Worm (Caenorhabditis elegans) whole organism, late embryonic: ENCODE results near the gene F58F9.3.

Experiments
- F13H6.1 ChIP-seq: sonication (generic microtip); optimal IDR thresholded peaks from 2 replicates; lab custom pipeline; 2016; ENCODE audit warnings: missing genetic modification characterization, missing compliant biosample characterization
- K02D7.2 ChIP-seq: sonication (generic microtip); optimal IDR thresholded peaks from 2 replicates; lab custom pipeline; 2017; ENCODE audit warnings: mild to moderate bottlenecking, missing genetic modification characterization, missing compliant biosample characterization
- K09A11.1 ChIP-seq: sonication (generic microtip); optimal IDR thresholded peaks from 2 replicates; lab custom pipeline; 2017; ENCODE audit warnings: antibody characterized with exemption, mild to moderate bottlenecking, missing genetic modification characterization, missing compliant biosample characterization; ENCODE audit not compliant: insufficient read depth
- ceh-24 ChIP-seq: sonication (generic microtip); optimal IDR thresholded peaks from 2 replicates; lab custom pipeline; 2016; ENCODE audit warnings: mild to moderate bottlenecking, missing genetic modification characterization, missing compliant biosample characterization
- elt-2 ChIP-seq: sonication (generic microtip); optimal IDR thresholded peaks from 2 replicates; lab custom pipeline; 2016; ENCODE audit warnings: missing genetic modification reagents, missing genetic modification characterization, missing compliant biosample characterization
- fkh-10 ChIP-seq: fragments of 150-350 bp; optimal IDR thresholded peaks from 2 replicates; lab custom pipeline; 2014; ENCODE audit warnings: missing biosample characterization, missing genetic modification reagents, missing genetic modification characterization
- pag-3 ChIP-seq: sonication (generic microtip); optimal IDR thresholded peaks from 2 replicates; lab custom pipeline; 2016; ENCODE audit warnings: missing compliant biosample characterization, missing genetic modification characterization, borderline replicate concordance
- pqm-1 ChIP-seq: sonication (generic microtip); optimal IDR thresholded peaks from 2 replicates; lab custom pipeline; 2016; ENCODE audit warnings: missing genetic modification characterization, missing compliant biosample characterization
- sdc-2 ChIP-seq: sonication (generic microtip); optimal IDR thresholded peaks from 2 replicates; lab custom pipeline; 2016; ENCODE audit warnings: missing genotype, missing genetic modification characterization, missing compliant biosample characterization

DNA sequence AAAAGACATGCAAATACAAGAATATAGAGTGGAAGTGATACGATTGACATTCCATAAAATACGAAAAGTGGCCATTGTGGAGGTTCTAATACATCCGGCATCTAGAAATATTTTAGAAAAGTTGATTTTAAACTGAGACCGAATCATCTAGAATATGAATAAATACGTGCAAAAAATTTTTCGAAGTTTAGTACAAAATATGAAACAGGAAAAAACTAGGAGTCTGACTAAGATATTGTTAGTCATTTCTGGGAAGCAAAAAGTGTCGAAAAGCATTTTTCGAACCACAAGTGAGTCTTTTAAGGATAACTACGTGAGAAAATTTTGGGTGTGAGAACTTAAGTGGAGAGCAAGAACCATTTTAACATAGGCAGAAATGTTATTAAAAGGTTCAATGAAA lies 49.1 kb downstream of the F58F9.3 start, which contains the start of gene srv-32:
- TF ChIP-seq sdc-2 (tag; lab: Kevin White, UChicago) (no peak), ceh-24 (no peak), pqm-1 (tag; lab: Kevin White, UChicago) (no peak), pag-3 (no peak), F13H6.1 (tag; lab: Kevin White, UChicago) (no peak), fkh-10 (GFP tag; lab: Kevin White, UChicago) (no peak), elt-2 (tag; lab: Kevin White, UChicago) (no peak), K09A11.1 (no peak), K02D7.2 (no peak)
